Fruit fly (Drosophila melanogaster): ENCODE results near the gene Sidpn.

DNA sequence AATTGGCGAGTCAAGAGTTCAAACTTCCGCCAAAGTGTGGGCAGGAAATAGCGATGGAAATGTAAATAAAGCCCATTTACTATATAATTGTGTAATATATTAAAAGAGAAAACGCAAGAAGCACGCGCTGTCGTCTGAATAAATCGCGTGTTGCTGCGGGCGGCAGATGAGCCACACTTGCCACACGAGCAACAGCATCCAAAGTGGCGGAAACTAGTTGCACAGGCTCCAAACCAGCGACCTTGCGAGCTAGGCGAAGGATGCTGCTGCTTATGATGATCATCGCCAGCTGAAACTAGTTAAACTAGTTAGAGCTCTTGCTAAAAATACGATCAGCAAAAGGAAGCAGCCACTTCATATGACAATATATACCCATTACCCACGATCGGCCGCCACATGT, 48.1 kb upstream of the Sidpn start:
- TF ChIP-seq Sox102F (GFP tag; optimal IDR thresholded peaks at IDR 0.05) (no peak), CG1621 (tag; optimal IDR thresholded peaks at IDR 0.05) (no peak), CG31627 (GFP tag; optimal IDR thresholded peaks at IDR 0.05) (no peak), Eip75B (GFP tag; optimal IDR thresholded peaks at IDR 0.05) (no peak), Lpt (GFP tag; optimal IDR thresholded peaks at IDR 0.05) (no peak), eg (GFP tag; IDR thresholded peaks at IDR 0.05) (no peak)

Measured in whole organism, prepupa.